Fruit fly (Drosophila melanogaster) whole organism, embryonic: Measurements from ENCODE around the gene TpnC25D.
A peak's percentile ranks its signal among the peaks of the same experiment; 100 is the strongest.

Experiments used
- Adf1 ChIP-seq: fragments of 200-800 bp; sonication (Bioruptor generic); IDR thresholded peaks from 2 replicates; pipeline ENCODE4 v1.3.6; 2022; ENCODE audit warnings: missing biosample characterization, missing genetic modification characterization
- B-H2 ChIP-seq: fragments of 200-800 bp; sonication (Bioruptor generic); optimal IDR thresholded peaks from 2 replicates; lab custom pipeline; 2018; ENCODE audit warnings: missing biosample characterization, mild to moderate bottlenecking, missing genetic modification characterization
- CG10321 ChIP-seq: fragments of 200-800 bp; sonication (Bioruptor generic); IDR thresholded peaks from 2 replicates; pipeline ENCODE4 v1.3.6; 2022; ENCODE audit warnings: missing biosample characterization, missing genetic modification characterization
- CG10543 ChIP-seq: fragments of 200-800 bp; sonication (Bioruptor generic); optimal IDR thresholded peaks from 3 replicates; lab custom pipeline; 2017; ENCODE audit warnings: missing biosample characterization, mild to moderate bottlenecking, missing genetic modification characterization, moderate library complexity
- CG10565 ChIP-seq: fragments of 200-800 bp; sonication (Bioruptor generic); optimal IDR thresholded peaks from 3 replicates; lab custom pipeline; 2016; ENCODE audit warnings: missing biosample characterization, mild to moderate bottlenecking, missing genetic modification characterization
- CG11560 ChIP-seq: fragments of 200-800 bp; sonication (Bioruptor generic); IDR thresholded peaks from 3 replicates; pipeline ENCODE4 v1.3.6; 2022; ENCODE audit warnings: missing biosample characterization, missing genetic modification characterization
- CG1233 ChIP-seq: fragments of 200-800 bp; sonication (Bioruptor generic); optimal IDR thresholded peaks from 4 replicates; lab custom pipeline; 2018; ENCODE audit warnings: missing biosample characterization, mild to moderate bottlenecking, missing genetic modification characterization
- CG14667 ChIP-seq: fragments of 200-800 bp; sonication (Bioruptor generic); IDR thresholded peaks from 2 replicates; pipeline ENCODE4 v1.3.6; 2022; ENCODE audit warnings: missing biosample characterization, missing genetic modification characterization
- CG14860 ChIP-seq: fragments of 200-800 bp; sonication (Bioruptor generic); IDR thresholded peaks from 3 replicates; pipeline ENCODE4 v1.3.6; 2022; ENCODE audit warnings: missing biosample characterization, missing genetic modification characterization; ENCODE audit not compliant: partially characterized antibody
- CG16813 ChIP-seq: fragments of 200-800 bp; sonication (Bioruptor generic); IDR thresholded peaks from 3 replicates; pipeline ENCODE4 v1.3.6; 2022; ENCODE audit warnings: missing biosample characterization, missing genetic modification characterization; ENCODE audit not compliant: partially characterized antibody
- CG17829 ChIP-seq: fragments of 200-800 bp; optimal IDR thresholded peaks from 2 replicates; lab custom pipeline; 2019; ENCODE audit warnings: missing biosample characterization, mild to moderate bottlenecking, missing genetic modification characterization, moderate library complexity
- CG30403 ChIP-seq: fragments of 200-800 bp; sonication (Bioruptor generic); optimal IDR thresholded peaks from 3 replicates; lab custom pipeline; 2016; ENCODE audit warnings: missing biosample characterization, missing genetic modification characterization
- CG3065 ChIP-seq: fragments of 200-800 bp; sonication (Bioruptor generic); optimal IDR thresholded peaks from 2 replicates; lab custom pipeline; 2016; ENCODE audit warnings: missing biosample characterization, missing genetic modification characterization
- CG3407 ChIP-seq: fragments of 200-800 bp; sonication (Bioruptor generic); optimal IDR thresholded peaks from 2 replicates; lab custom pipeline; 2018; ENCODE audit warnings: missing biosample characterization, mild to moderate bottlenecking, missing genetic modification characterization
- CG3847 ChIP-seq: fragments of 200-800 bp; sonication (Bioruptor generic); IDR thresholded peaks from 2 replicates; pipeline ENCODE4 v1.3.6; 2022; ENCODE audit warnings: missing biosample characterization, missing genetic modification characterization
- CG6175 ChIP-seq: fragments of 200-800 bp; sonication (Bioruptor generic); IDR thresholded peaks from 3 replicates; pipeline ENCODE4 v1.3.6; 2022; ENCODE audit warnings: missing biosample characterization, missing genetic modification characterization
- CG7271 ChIP-seq: fragments of 200-800 bp; sonication (Bioruptor generic); optimal IDR thresholded peaks from 2 replicates; lab custom pipeline; 2018; ENCODE audit warnings: missing biosample characterization, mild to moderate bottlenecking, missing genetic modification characterization, moderate library complexity
- Chrac-16 ChIP-seq: fragments of 200-800 bp; sonication (Bioruptor generic); optimal IDR thresholded peaks from 3 replicates; lab custom pipeline; 2016; ENCODE audit warnings: missing biosample characterization, missing genetic modification characterization
- Dbx ChIP-seq: fragments of 200-800 bp; sonication (Bioruptor generic); IDR thresholded peaks from 3 replicates; pipeline ENCODE4 v1.3.6; 2022; ENCODE audit warnings: missing biosample characterization, missing genetic modification characterization
- Dref ChIP-seq: fragments of 200-800 bp; sonication (Bioruptor generic); IDR thresholded peaks from 2 replicates; pipeline ENCODE4 v1.3.6; 2022; ENCODE audit warnings: missing biosample characterization, missing genetic modification characterization
- E2f1 ChIP-seq: fragments of 200-800 bp; sonication (Bioruptor generic); IDR thresholded peaks from 2 replicates; pipeline ENCODE4 v1.3.6; 2022; ENCODE audit warnings: missing biosample characterization, missing genetic modification characterization
- Eip74EF ChIP-seq, 2 experiments: fragments of 200-800 bp in 1 of 2; fragments of >200 bp in 1 of 2; sonication (Bioruptor generic) in 1 of 2; optimal IDR thresholded peaks; 2 replicates each; lab custom pipeline; 2017 to 2019; ENCODE audit warnings: missing biosample characterization in 2 of 2, missing genetic modification characterization in 2 of 2, mild to moderate bottlenecking in 1 of 2, moderate library complexity in 1 of 2
- Ets65A ChIP-seq: fragments of 200-800 bp; sonication (Bioruptor generic); peaks from one replicate; lab custom pipeline; 2016; ENCODE audit warnings: missing biosample characterization, missing genetic modification characterization
- Hr3 ChIP-seq: fragments of 200-800 bp; sonication (Bioruptor generic); optimal IDR thresholded peaks from 3 replicates; lab custom pipeline; 2016; ENCODE audit warnings: missing biosample characterization, missing genetic modification characterization
- Hr51 ChIP-seq, 2 experiments: fragments of 200-800 bp; sonication (Bioruptor generic); optimal IDR thresholded peaks; 2 replicates in 1 of 2; 3 replicates in 1 of 2; lab custom pipeline; 2016 to 2018; ENCODE audit warnings: missing biosample characterization in 2 of 2, missing genetic modification characterization in 2 of 2, mild to moderate bottlenecking in 1 of 2, moderate library complexity in 1 of 2
- Med ChIP-seq: fragments of 200-800 bp; sonication (Bioruptor generic); peaks from one replicate; lab custom pipeline; 2016; ENCODE audit warnings: missing biosample characterization, missing genetic modification characterization, mild to moderate bottlenecking, inconsistent platforms, moderate library complexity
- Mrtf ChIP-seq: fragments of 200-800 bp; sonication (Bioruptor generic); IDR thresholded peaks from 3 replicates; pipeline ENCODE4 v1.3.6; 2022; ENCODE audit warnings: missing biosample characterization, missing genetic modification characterization
- NFAT ChIP-seq: fragments of 200-800 bp; sonication (Bioruptor generic); IDR thresholded peaks from 2 replicates; pipeline ENCODE4 v1.3.6; 2022; ENCODE audit warnings: missing biosample characterization, missing genetic modification characterization
- NK7.1 ChIP-seq: fragments of 200-800 bp; sonication (Bioruptor generic); optimal IDR thresholded peaks from 3 replicates; lab custom pipeline; 2016; ENCODE audit warnings: missing biosample characterization, missing genetic modification characterization
- Nf-YC ChIP-seq: fragments of 200-800 bp; optimal IDR thresholded peaks from 3 replicates; lab custom pipeline; 2019; ENCODE audit warnings: missing biosample characterization, mild to moderate bottlenecking, missing genetic modification characterization, moderate library complexity
- PHDP ChIP-seq: fragments of 200-800 bp; sonication (Bioruptor generic); optimal IDR thresholded peaks from 3 replicates; lab custom pipeline; 2018; ENCODE audit warnings: missing biosample characterization, mild to moderate bottlenecking, missing genetic modification characterization, moderate library complexity
- Ptx1 ChIP-seq: fragments of 200-800 bp; sonication (Bioruptor generic); IDR thresholded peaks from 2 replicates; pipeline ENCODE4 v1.3.6; 2022; ENCODE audit warnings: missing biosample characterization, missing genetic modification characterization
- Vsx1 ChIP-seq: fragments of 200-800 bp; sonication (Bioruptor generic); optimal IDR thresholded peaks from 2 replicates; lab custom pipeline; 2017; ENCODE audit warnings: missing biosample characterization, mild to moderate bottlenecking, missing genetic modification characterization, missing genetic modification reagents
- YL-1 ChIP-seq: fragments of 200-800 bp; sonication (Bioruptor generic); optimal IDR thresholded peaks from 3 replicates; lab custom pipeline; 2017; ENCODE audit warnings: missing biosample characterization, mild to moderate bottlenecking, missing genetic modification characterization
- az2 ChIP-seq: fragments of 200-800 bp; sonication (Bioruptor generic); optimal IDR thresholded peaks from 3 replicates; lab custom pipeline; 2016; ENCODE audit warnings: missing biosample characterization, missing genetic modification characterization
- cg ChIP-seq: fragments of 200-800 bp; sonication (Bioruptor generic); optimal IDR thresholded peaks from 3 replicates; lab custom pipeline; 2019; ENCODE audit warnings: missing biosample characterization, mild to moderate bottlenecking, missing genetic modification characterization, moderate library complexity
- dimm ChIP-seq: fragments of 200-800 bp; sonication (Bioruptor generic); IDR thresholded peaks from 2 replicates; pipeline ENCODE4 v1.3.6; 2022; ENCODE audit warnings: missing biosample characterization, missing genetic modification characterization
- exex ChIP-seq: fragments of 200-800 bp; sonication (Bioruptor generic); optimal IDR thresholded peaks from 4 replicates; lab custom pipeline; 2018; ENCODE audit warnings: missing biosample characterization, mild to moderate bottlenecking, missing genetic modification characterization, moderate library complexity
- fd3F ChIP-seq: fragments of 200-800 bp; sonication (Bioruptor generic); optimal IDR thresholded peaks from 2 replicates; lab custom pipeline; 2018; ENCODE audit warnings: missing biosample characterization, mild to moderate bottlenecking, missing genetic modification characterization, moderate library complexity
- gt ChIP-seq: fragments of 200-800 bp; sonication (Bioruptor generic); IDR thresholded peaks from 2 replicates; pipeline ENCODE4 v1.3.6; 2022; ENCODE audit warnings: missing biosample characterization, missing genetic modification characterization
- insv ChIP-seq, 2 experiments: fragments of 200-800 bp; sonication (Bioruptor generic); optimal IDR thresholded peaks; 3 replicates each; lab custom pipeline; 2016 to 2018; ENCODE audit warnings: missing biosample characterization in 2 of 2, missing genetic modification characterization in 2 of 2
- onecut ChIP-seq: fragments of 200-800 bp; sonication (Bioruptor generic); IDR thresholded peaks from 2 replicates; pipeline ENCODE4 v1.3.6; 2022; ENCODE audit warnings: missing biosample characterization, missing genetic modification characterization
- rib ChIP-seq: fragments of 200-800 bp; sonication (Bioruptor generic); IDR thresholded peaks from 2 replicates; pipeline ENCODE4 v1.3.6; 2022; ENCODE audit warnings: missing biosample characterization, missing genetic modification characterization
- ro ChIP-seq: fragments of 200-800 bp; sonication (Bioruptor generic); IDR thresholded peaks from 2 replicates; pipeline ENCODE4 v1.3.6; 2022; ENCODE audit warnings: missing biosample characterization, missing genetic modification characterization
- seq ChIP-seq: fragments of 200-800 bp; sonication (Bioruptor generic); IDR thresholded peaks from 2 replicates; pipeline ENCODE4 v1.3.6; 2022; ENCODE audit warnings: missing biosample characterization, missing genetic modification characterization
- sisA ChIP-seq: fragments of 200-800 bp; sonication (Bioruptor generic); IDR thresholded peaks from 2 replicates; pipeline ENCODE4 v1.3.6; 2022; ENCODE audit warnings: missing biosample characterization, missing genetic modification characterization
- stc ChIP-seq: fragments of 200-800 bp; sonication (Bioruptor generic); IDR thresholded peaks from 2 replicates; pipeline ENCODE4 v1.3.6; 2022; ENCODE audit warnings: missing biosample characterization, missing genetic modification characterization
- trem ChIP-seq: fragments of 200-800 bp; optimal IDR thresholded peaks from 3 replicates; lab custom pipeline; 2019; ENCODE audit warnings: missing biosample characterization, mild to moderate bottlenecking, missing genetic modification characterization, moderate library complexity
- wdn ChIP-seq: fragments of 200-800 bp; sonication (Bioruptor generic); IDR thresholded peaks from 2 replicates; pipeline ENCODE4 v1.3.6; 2022; ENCODE audit warnings: missing biosample characterization, missing genetic modification characterization
- wek ChIP-seq: fragments of 200-800 bp; sonication (Bioruptor generic); optimal IDR thresholded peaks from 3 replicates; lab custom pipeline; 2018; ENCODE audit warnings: missing biosample characterization, mild to moderate bottlenecking, missing genetic modification characterization, moderate library complexity
- z ChIP-seq: fragments of 200-800 bp; sonication (Bioruptor generic); IDR thresholded peaks from 3 replicates; pipeline ENCODE4 v1.3.6; 2022; ENCODE audit warnings: missing biosample characterization, missing genetic modification characterization

The TpnC25D gene

dm6 chr2L:5242194-5242914 is 25.9 kb downstream of the TpnC25D start (continued):
- TF ChIP-seq trem (tag; lab: Kevin White, UChicago) = no peak
- no peak for TF ChIP-seq wek
- TF ChIP-seq Chrac-16 (GFP tag; lab: Kevin White, UChicago) = no peak
- TF ChIP-seq CG10565 (GFP tag; lab: Kevin White, UChicago) = no peak
- TF ChIP-seq CG3847 (GFP tag; lab: Robert Waterston, UW) = no peak
- TF ChIP-seq Mrtf (GFP tag; lab: Robert Waterston, UW) = no peak
- no peak for TF ChIP-seq insv (GFP tag; optimal IDR thresholded peaks at IDR 0.05; lab: Kevin White, UChicago)
- TF ChIP-seq Hr51 (GFP tag; optimal IDR thresholded peaks at IDR 0.05; lab: Kevin White, UChicago) = peak in 1 of 2 experiments; percentile 46
- TF ChIP-seq CG3065 (GFP tag; lab: Kevin White, UChicago) = no peak
- peak; percentile 45 for TF ChIP-seq PHDP (tag; lab: Kevin White, UChicago)
- TF ChIP-seq CG16813 (GFP tag; lab: Robert Waterston, UW) = no peak
- no peak for TF ChIP-seq CG17829 (tag; lab: Kevin White, UChicago)
- no peak for TF ChIP-seq CG14667 (GFP tag; lab: Robert Waterston, UW)
- peak; percentile 12 for TF ChIP-seq CG30403 (GFP tag; lab: Kevin White, UChicago)
- TF ChIP-seq Ptx1 (GFP tag; lab: Robert Waterston, UW) = 0 out of 2 replicates have a peak, but pooled peaks have one; percentile 33
- TF ChIP-seq CG7271 (tag; lab: Kevin White, UChicago) = no peak
- TF ChIP-seq Hr3 (GFP tag; lab: Kevin White, UChicago) = no peak
- TF ChIP-seq CG6175 (GFP tag; lab: Robert Waterston, UW) = no peak
- no peak for TF ChIP-seq Dref (GFP tag; lab: Robert Waterston, UW)
- TF ChIP-seq stc = no peak
- peak; percentile 1 for TF ChIP-seq az2 (GFP tag; lab: Kevin White, UChicago)
- peak; percentile 68 for TF ChIP-seq Med (GFP tag; lab: Kevin White, UChicago)
- no peak for TF ChIP-seq onecut
- no peak for TF ChIP-seq CG3407
- TF ChIP-seq Dbx (GFP tag; lab: Robert Waterston, UW) = no peak
- TF ChIP-seq gt (GFP tag; lab: Robert Waterston, UW) = no peak
- TF ChIP-seq Ets65A (GFP tag; lab: Kevin White, UChicago) = peak; percentile 40
- TF ChIP-seq CG14860 = no peak
- no peak for TF ChIP-seq dimm (GFP tag; lab: Robert Waterston, UW)
- no peak for TF ChIP-seq Eip74EF (GFP tag; optimal IDR thresholded peaks at IDR 0.05; lab: Kevin White, UChicago)
- TF ChIP-seq NFAT = no peak
- TF ChIP-seq ro (GFP tag; lab: Robert Waterston, UW) = no peak
- TF ChIP-seq YL-1 (GFP tag; lab: Kevin White, UChicago) = no peak
- TF ChIP-seq Vsx1 (GFP tag; lab: Kevin White, UChicago) = peak; percentile 12
- TF ChIP-seq CG10321 (GFP tag; lab: Robert Waterston, UW) = no peak
- no peak for TF ChIP-seq E2f1 (GFP tag; lab: Robert Waterston, UW)
- no peak for TF ChIP-seq fd3F (GFP tag; lab: Kevin White, UChicago)
- no peak for TF ChIP-seq cg (GFP tag; lab: Kevin White, UChicago)
- no peak for TF ChIP-seq NK7.1 (GFP tag; lab: Kevin White, UChicago)
- no peak for TF ChIP-seq z (GFP tag; lab: Robert Waterston, UW)
- no peak for TF ChIP-seq sisA
- no peak for TF ChIP-seq wdn (GFP tag; lab: Robert Waterston, UW)
- TF ChIP-seq CG11560 = no peak
- no peak for TF ChIP-seq B-H2 (GFP tag; lab: Kevin White, UChicago)
- no peak for TF ChIP-seq CG1233 (GFP tag; lab: Kevin White, UChicago)
- no peak for TF ChIP-seq Adf1 (GFP tag; lab: Robert Waterston, UW)
- TF ChIP-seq seq (GFP tag; lab: Robert Waterston, UW) = no peak
- TF ChIP-seq Nf-YC (tag; lab: Kevin White, UChicago) = no peak
- no peak for TF ChIP-seq CG10543
- TF ChIP-seq exex = peak; percentile 69
- TF ChIP-seq rib (GFP tag; lab: Robert Waterston, UW) = no peak
